Worm (Caenorhabditis elegans) whole organism, L1 larva: ENCODE data around the gene srpa-72.

Experiments used
- C16A3.4 ChIP-seq: fragments of 150-350 bp; optimal IDR thresholded peaks from 2 replicates; lab custom pipeline; 2014; ENCODE audit warnings: missing biosample characterization, missing genetic modification characterization
- F16B12.6 ChIP-seq: fragments of 150-350 bp; optimal IDR thresholded peaks from 2 replicates; lab custom pipeline; 2014; ENCODE audit warnings: missing biosample characterization, missing genetic modification characterization
- Y116A8C.19 ChIP-seq: sonication (generic microtip); optimal IDR thresholded peaks from 2 replicates; lab custom pipeline; 2016; ENCODE audit warnings: missing compliant biosample characterization, missing genetic modification characterization, borderline replicate concordance
- ceh-82 ChIP-seq, 3 experiments: fragments of 150-350 bp in 1 of 3; sonication (generic microtip) in 2 of 3; optimal IDR thresholded peaks; 2 replicates each; lab custom pipeline; 2014 to 2017; ENCODE audit warnings: missing biosample characterization in 3 of 3, missing genetic modification characterization in 3 of 3
- ces-1 ChIP-seq: fragments of 150-350 bp; optimal IDR thresholded peaks from 2 replicates; lab custom pipeline; 2014; ENCODE audit warnings: missing biosample characterization, missing genetic modification reagents, missing genetic modification characterization
- dpl-1 ChIP-seq, 3 experiments: fragments of 150-350 bp in 2 of 3; sonication (generic microtip) in 1 of 3; optimal IDR thresholded peaks; 2 replicates each; lab custom pipeline; 2014 to 2017; ENCODE audit warnings: missing biosample characterization in 3 of 3, missing genetic modification characterization in 3 of 3, missing genetic modification reagents in 3 of 3
- dsc-1 ChIP-seq: sonication (generic microtip); optimal IDR thresholded peaks from 2 replicates; lab custom pipeline; 2016; ENCODE audit warnings: mild to moderate bottlenecking, missing genetic modification characterization, missing compliant biosample characterization
- efl-1 ChIP-seq, 4 experiments: fragments of 150-350 bp; optimal IDR thresholded peaks in 3 of 4; peaks in 1 of 4; 1 replicate in 1 of 4; 2 replicates in 3 of 4; lab custom pipeline; 2014; ENCODE audit warnings: missing biosample characterization in 2 of 4, missing genetic modification characterization in 2 of 4, missing genetic modification reagents in 2 of 4
- efl-3 ChIP-seq: fragments of 200-800 bp; sonication (Bioruptor generic); optimal IDR thresholded peaks from 2 replicates; lab custom pipeline; 2018; ENCODE audit warnings: mild to moderate bottlenecking, missing genetic modification characterization, missing compliant biosample characterization
- elt-3 ChIP-seq, 6 experiments: fragments of 150-350 bp in 1 of 6; sonication (generic microtip); optimal IDR thresholded peaks; 2 replicates each; lab custom pipeline; 2017 to 2018; ENCODE audit warnings: missing biosample characterization in 6 of 6, missing genetic modification characterization in 6 of 6, inconsistent platforms in 1 of 6
- ets-5 ChIP-seq: fragments of 200-800 bp; sonication (Bioruptor generic); IDR thresholded peaks from 2 replicates; pipeline ENCODE4 v1.3.6; 2022; ENCODE audit warnings: missing genetic modification characterization, missing compliant biosample characterization
- fos-1 ChIP-seq: fragments of 150-350 bp; optimal IDR thresholded peaks from 2 replicates; lab custom pipeline; 2014; ENCODE audit warnings: missing biosample characterization, missing genetic modification characterization
- hlh-17 ChIP-seq: fragments of 200-800 bp; sonication (Bioruptor generic); optimal IDR thresholded peaks from 2 replicates; lab custom pipeline; 2018; ENCODE audit warnings: missing genetic modification characterization, mild to moderate bottlenecking, missing compliant biosample characterization, moderate library complexity, borderline replicate concordance
- lin-13 ChIP-seq: fragments of 150-350 bp; optimal IDR thresholded peaks from 2 replicates; lab custom pipeline; 2014; ENCODE audit warnings: missing biosample characterization, missing genetic modification reagents, missing genetic modification characterization
- lin-14 ChIP-seq: fragments of 200-800 bp; sonication (Bioruptor generic); optimal IDR thresholded peaks from 2 replicates; lab custom pipeline; 2018; ENCODE audit warnings: mild to moderate bottlenecking, missing genetic modification characterization, moderate library complexity, missing compliant biosample characterization
- lin-15B ChIP-seq: fragments of 150-350 bp; sonication (generic microtip); optimal IDR thresholded peaks from 3 replicates; lab custom pipeline; 2014; ENCODE audit warnings: missing biosample characterization, missing genetic modification characterization
- lin-39 ChIP-seq: fragments of 150-350 bp; optimal IDR thresholded peaks from 2 replicates; lab custom pipeline; 2014; ENCODE audit warnings: missing biosample characterization, missing genetic modification reagents, missing genetic modification characterization
- lir-3 ChIP-seq: sonication (generic microtip); optimal IDR thresholded peaks from 2 replicates; lab custom pipeline; 2016; ENCODE audit warnings: mild to moderate bottlenecking, missing genetic modification characterization, moderate library complexity, missing compliant biosample characterization; ENCODE audit not compliant: poor library complexity
- lsy-2 ChIP-seq, 2 experiments: fragments of 150-350 bp; optimal IDR thresholded peaks; 2 replicates each; lab custom pipeline; 2014; ENCODE audit warnings: missing biosample characterization in 2 of 2, missing genetic modification characterization in 2 of 2
- mab-9 ChIP-seq: fragments of 200-800 bp; sonication (Bioruptor generic); IDR thresholded peaks from 2 replicates; pipeline ENCODE4 v1.3.6; 2022; ENCODE audit warnings: missing genetic modification reagents, missing genetic modification characterization, missing compliant biosample characterization
- mdl-1 ChIP-seq, 2 experiments: fragments of 150-350 bp; optimal IDR thresholded peaks; 2 replicates each; lab custom pipeline; 2014 to 2017; ENCODE audit warnings: missing biosample characterization in 2 of 2, missing genetic modification characterization in 2 of 2, inconsistent platforms in 1 of 2
- mef-2 ChIP-seq: fragments of 150-350 bp; optimal IDR thresholded peaks from 2 replicates; lab custom pipeline; 2014; ENCODE audit warnings: missing biosample characterization, missing genetic modification characterization
- mep-1 ChIP-seq: fragments of 150-350 bp; optimal IDR thresholded peaks from 2 replicates; lab custom pipeline; 2014; ENCODE audit warnings: missing biosample characterization, missing genetic modification characterization
- nhr-11 ChIP-seq: fragments of 150-350 bp; optimal IDR thresholded peaks from 2 replicates; lab custom pipeline; 2014; ENCODE audit warnings: missing biosample characterization, missing genetic modification characterization
- nhr-12 ChIP-seq: sonication (generic microtip); optimal IDR thresholded peaks from 2 replicates; lab custom pipeline; 2017; ENCODE audit warnings: missing biosample characterization, missing genetic modification characterization
- nhr-19 ChIP-seq: fragments of 200-800 bp; sonication (Bioruptor generic); conservative IDR thresholded peaks from 2 replicates; pipeline ENCODE4 v1.3.6; 2022; ENCODE audit warnings: missing genetic modification characterization, missing compliant biosample characterization
- nhr-237 ChIP-seq: fragments of 150-350 bp; optimal IDR thresholded peaks from 2 replicates; lab custom pipeline; 2014; ENCODE audit warnings: missing biosample characterization, missing genetic modification characterization
- nhr-71 ChIP-seq: sonication (generic microtip); optimal IDR thresholded peaks from 2 replicates; lab custom pipeline; 2016; ENCODE audit warnings: mild to moderate bottlenecking, missing genetic modification characterization, moderate library complexity, missing compliant biosample characterization
- nhr-76 ChIP-seq: sonication (generic microtip); optimal IDR thresholded peaks from 2 replicates; lab custom pipeline; 2017; ENCODE audit warnings: missing biosample characterization, missing genetic modification characterization
- nhr-77 ChIP-seq: fragments of 150-350 bp; optimal IDR thresholded peaks from 2 replicates; lab custom pipeline; 2014; ENCODE audit warnings: missing biosample characterization, missing genetic modification characterization
- nhr-84 ChIP-seq: sonication (generic microtip); optimal IDR thresholded peaks from 2 replicates; lab custom pipeline; 2017; ENCODE audit warnings: missing biosample characterization, missing genetic modification characterization
- nhr-85 ChIP-seq: sonication (generic microtip); peaks from one replicate; lab custom pipeline; 2016; ENCODE audit warnings: missing genetic modification characterization, inconsistent platforms, missing compliant biosample characterization
- nhr-90 ChIP-seq: sonication (generic microtip); optimal IDR thresholded peaks from 2 replicates; lab custom pipeline; 2016; ENCODE audit warnings: mild to moderate bottlenecking, missing genetic modification characterization, missing compliant biosample characterization; ENCODE audit not compliant: poor library complexity
- pax-3 ChIP-seq: fragments of 200-800 bp; sonication (Bioruptor generic); optimal IDR thresholded peaks from 2 replicates; lab custom pipeline; 2018; ENCODE audit warnings: mild to moderate bottlenecking, missing genetic modification characterization, moderate library complexity, missing compliant biosample characterization
- skn-1 ChIP-seq: fragments of 150-350 bp; optimal IDR thresholded peaks from 2 replicates; lab custom pipeline; 2014; ENCODE audit warnings: missing biosample characterization, missing genetic modification characterization
- snpc-4 ChIP-seq: fragments of 150-350 bp; optimal IDR thresholded peaks from 2 replicates; lab custom pipeline; 2014; ENCODE audit warnings: missing biosample characterization, missing genetic modification characterization
- snu-23 ChIP-seq: sonication (generic microtip); optimal IDR thresholded peaks from 2 replicates; lab custom pipeline; 2016; ENCODE audit warnings: missing genetic modification characterization, missing compliant biosample characterization
- sox-4 ChIP-seq: sonication (generic microtip); optimal IDR thresholded peaks from 2 replicates; lab custom pipeline; 2016; ENCODE audit warnings: missing genetic modification characterization, missing compliant biosample characterization
- swsn-7 ChIP-seq: sonication (generic microtip); optimal IDR thresholded peaks from 2 replicates; lab custom pipeline; 2016; ENCODE audit warnings: missing genetic modification characterization, missing compliant biosample characterization
- tbx-2 ChIP-seq: sonication (generic microtip); optimal IDR thresholded peaks from 2 replicates; lab custom pipeline; 2016; ENCODE audit warnings: missing genetic modification characterization, missing compliant biosample characterization
- unc-130 ChIP-seq: fragments of 150-350 bp; optimal IDR thresholded peaks from 2 replicates; lab custom pipeline; 2017; ENCODE audit warnings: missing biosample characterization, missing genetic modification characterization, inconsistent platforms
- unc-30 ChIP-seq: sonication (generic microtip); optimal IDR thresholded peaks from 2 replicates; lab custom pipeline; 2017; ENCODE audit warnings: missing biosample characterization, missing genetic modification characterization
- unc-98 ChIP-seq: fragments of 200-800 bp; sonication (Bioruptor generic); IDR thresholded peaks from 2 replicates; pipeline ENCODE4 v1.3.6; 2022; ENCODE audit warnings: missing genetic modification characterization, missing compliant biosample characterization
- xbp-1 ChIP-seq: sonication (generic microtip); optimal IDR thresholded peaks from 2 replicates; lab custom pipeline; 2016; ENCODE audit warnings: missing genetic modification characterization, missing compliant biosample characterization
- ztf-11 ChIP-seq, 2 experiments: sonication (generic microtip); optimal IDR thresholded peaks; 2 replicates each; lab custom pipeline; 2016 to 2017; ENCODE audit warnings: missing genetic modification characterization in 2 of 2, missing biosample characterization in 1 of 2, missing compliant biosample characterization in 1 of 2

Gene srpa-72

ce11 chrII:2802804-2803586, 15.7 kb downstream of the srpa-72 start (continued):
- TF ChIP-seq nhr-71 (tag; lab: Kevin White, UChicago) (peak; percentile 38), Y116A8C.19 (tag; lab: Kevin White, UChicago) (no peak), nhr-76 (no peak), mdl-1 (tag; optimal IDR thresholded peaks at IDR 0.05; lab: Kevin White, UChicago) (peak in 1 of 2 experiments; percentile 49), ztf-11 (tag; optimal IDR thresholded peaks at IDR 0.05; lab: Kevin White, UChicago) (no peak), nhr-11 (tag; lab: Kevin White, UChicago) (no peak)

DNA sequence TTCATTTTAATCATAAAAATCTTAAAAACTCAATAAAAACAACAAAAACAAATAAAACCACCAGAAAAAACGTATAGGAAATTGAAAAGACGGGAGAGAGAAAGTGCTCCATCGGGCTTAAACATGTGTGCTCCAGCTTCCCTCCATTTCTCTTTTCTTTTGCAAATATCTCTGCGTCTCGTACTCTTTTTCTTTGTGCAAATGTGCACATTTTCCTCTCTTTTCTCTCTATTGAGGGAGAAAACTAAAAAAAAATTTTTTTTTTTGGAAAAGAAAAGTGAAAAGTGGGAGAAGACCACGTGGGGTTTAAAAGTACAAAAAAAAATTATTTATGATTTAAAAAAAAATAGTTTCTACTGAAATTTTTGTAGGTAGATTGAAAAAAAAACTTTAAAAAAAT, 17.0 kb downstream of the srpa-72 start:
- TF ChIP-seq lsy-2 (tag; optimal IDR thresholded peaks at IDR 0.05; lab: Kevin White, UChicago) (peak in 1 of 2 experiments; percentile 42), unc-130 (tag; lab: Kevin White, UChicago) (no peak), ceh-82 (tag; optimal IDR thresholded peaks at IDR 0.05; lab: Kevin White, UChicago) (peak in 1 of 3 experiments; percentile 15), swsn-7 (no peak), mdl-1 (tag; optimal IDR thresholded peaks at IDR 0.05; lab: Kevin White, UChicago) (peak in 1 of 2 experiments; percentile 32), snu-23 (peak; percentile 2), lin-15B (tag; lab: Kevin White, UChicago) (no peak), efl-3 (no peak), lin-14 (peak; percentile 65), pax-3 (no peak), dpl-1 (GFP tag; optimal IDR thresholded peaks at IDR 0.05; lab: Kevin White, UChicago) (peak in 1 of 3 experiments; percentile 13), nhr-19 (GFP tag; lab: Robert Waterston, UW) (no peak), xbp-1 (tag; lab: Kevin White, UChicago) (no peak), efl-1 (optimal IDR thresholded peaks at IDR 0.05; lab: Kevin White, UChicago) (peak; percentile 34 to 51), efl-1 (GFP tag; optimal IDR thresholded peaks at IDR 0.05 in 1 of 2; lab: Kevin White, UChicago) (no peak), tbx-2 (tag; lab: Kevin White, UChicago) (no peak), nhr-71 (tag; lab: Kevin White, UChicago) (peak; percentile 46)

ce11 chrII:2804949-2805348, 17.7 kb downstream of the srpa-72 start:
- TF ChIP-seq F16B12.6 (tag; lab: Kevin White, UChicago) = no peak
- TF ChIP-seq nhr-11 (tag; lab: Kevin White, UChicago) = no peak
- no peak for TF ChIP-seq skn-1 (tag; lab: Kevin White, UChicago)
- TF ChIP-seq mep-1 (tag; lab: Kevin White, UChicago) = no peak
- TF ChIP-seq swsn-7 = no peak
- no peak for TF ChIP-seq snpc-4 (tag; lab: Kevin White, UChicago)
- TF ChIP-seq mdl-1 (tag; optimal IDR thresholded peaks at IDR 0.05; lab: Kevin White, UChicago) = peak in 1 of 2 experiments; percentile 28
- TF ChIP-seq fos-1 (tag; lab: Kevin White, UChicago) = no peak
- no peak for TF ChIP-seq sox-4 (tag; lab: Kevin White, UChicago)
- TF ChIP-seq lin-39 (tag; lab: Kevin White, UChicago) = no peak
- no peak for TF ChIP-seq ces-1 (GFP tag; lab: Kevin White, UChicago)
- no peak for TF ChIP-seq nhr-12 (tag; lab: Kevin White, UChicago)
- TF ChIP-seq mab-9 (GFP tag; lab: Robert Waterston, UW) = no peak
- peak in 2 of 6 experiments; percentile 40 to 52 for TF ChIP-seq elt-3 (tag; optimal IDR thresholded peaks at IDR 0.05; lab: Kevin White, UChicago)
- no peak for TF ChIP-seq hlh-17 (GFP tag; lab: Kevin White, UChicago)
- TF ChIP-seq ztf-11 (tag; optimal IDR thresholded peaks at IDR 0.05; lab: Kevin White, UChicago) = no peak
- peak in 1 of 2 experiments; percentile 14 for TF ChIP-seq lsy-2 (tag; optimal IDR thresholded peaks at IDR 0.05; lab: Kevin White, UChicago)
- peak; percentile 22 for TF ChIP-seq tbx-2 (tag; lab: Kevin White, UChicago)
- TF ChIP-seq ets-5 (GFP tag; lab: Robert Waterston, UW) = no peak
- TF ChIP-seq C16A3.4 (tag; lab: Kevin White, UChicago) = no peak
- TF ChIP-seq unc-30 = no peak
- no peak for TF ChIP-seq nhr-77 (tag; lab: Kevin White, UChicago)
- TF ChIP-seq unc-98 = no peak
- TF ChIP-seq nhr-85 (tag; lab: Kevin White, UChicago) = peak; percentile 14
- TF ChIP-seq dpl-1 (GFP tag; optimal IDR thresholded peaks at IDR 0.05; lab: Kevin White, UChicago) = no peak
- no peak for TF ChIP-seq nhr-90 (tag; lab: Kevin White, UChicago)
- TF ChIP-seq mef-2 = no peak
- no peak for TF ChIP-seq Y116A8C.19 (tag; lab: Kevin White, UChicago)
- TF ChIP-seq nhr-237 = no peak
- TF ChIP-seq lin-15B (tag; lab: Kevin White, UChicago) = no peak
- TF ChIP-seq ceh-82 (tag; optimal IDR thresholded peaks at IDR 0.05; lab: Kevin White, UChicago) = no peak
- TF ChIP-seq lin-13 (GFP tag; lab: Kevin White, UChicago) = no peak
- no peak for TF ChIP-seq nhr-84 (tag; lab: Kevin White, UChicago)
- no peak for TF ChIP-seq pax-3
- no peak for TF ChIP-seq lir-3 (tag; lab: Kevin White, UChicago)
- no peak for TF ChIP-seq dsc-1 (tag; lab: Kevin White, UChicago)
- no peak for TF ChIP-seq nhr-76
